Worm (Caenorhabditis elegans) whole organism, L4/young adult: ENCODE measurements around the gene osm-1.

Experiments used
- W03F9.2 ChIP-seq: fragments of 150-350 bp; optimal IDR thresholded peaks from 2 replicates; lab custom pipeline; 2014; ENCODE audit warnings: missing biosample characterization, missing genetic modification characterization
- dao-5 ChIP-seq: sonication (generic microtip); optimal IDR thresholded peaks from 2 replicates; lab custom pipeline; 2016; ENCODE audit warnings: missing genotype, missing genetic modification characterization, moderate library complexity, missing compliant biosample characterization

- no peak for TF ChIP-seq W03F9.2 (tag; lab: Kevin White, UChicago)
- TF ChIP-seq dao-5 (tag; lab: Kevin White, UChicago), result no peak
Observed at ce11 chrX:16553845-16554426, 13.5 kb downstream of the osm-1 start, which contains the start of gene K08B5.2.
